Fruit fly (Drosophila melanogaster): ENCODE data around the gene Tektin-C.
A peak's percentile ranks its signal among the peaks of the same experiment; 100 is the strongest.

- no peak for TF ChIP-seq CG4496 (GFP tag; IDR thresholded peaks at IDR 0.05)
- peak; percentile 25 for TF ChIP-seq CG17806 (tag; optimal IDR thresholded peaks at IDR 0.05)
- TF ChIP-seq CG34367 (tag; optimal IDR thresholded peaks at IDR 0.05), result no peak
- peak; percentile 52 for TF ChIP-seq CG9948 (tag; optimal IDR thresholded peaks at IDR 0.05)
- TF ChIP-seq CG15710 (tag; optimal IDR thresholded peaks at IDR 0.05), result peak; percentile 20
- TF ChIP-seq rn (GFP tag; IDR thresholded peaks at IDR 0.05), result no peak
- peak; percentile 46 for TF ChIP-seq CG14655 (GFP tag; optimal IDR thresholded peaks at IDR 0.05)
- no peak for TF ChIP-seq Snoo (tag; optimal IDR thresholded peaks at IDR 0.05)
- TF ChIP-seq Pif1B (GFP tag; optimal IDR thresholded peaks at IDR 0.05), result no peak
Observed at dm6 chr3L:5840847-5841246, 44.5 kb upstream of the Tektin-C start.
